Fruit fly (Drosophila melanogaster) whole organism, embryonic: ENCODE measurements around the gene Agpat1.

Experiments used
- Adf1 ChIP-seq: fragments of 200-800 bp; sonication (Bioruptor generic); IDR thresholded peaks from 2 replicates; pipeline ENCODE4 v1.3.6; 2022; ENCODE audit warnings: missing biosample characterization, missing genetic modification characterization
- Antp ChIP-seq: fragments of 200-800 bp; sonication (Bioruptor generic); optimal IDR thresholded peaks from 3 replicates; lab custom pipeline; 2016; ENCODE audit warnings: missing biosample characterization, missing genetic modification characterization
- Bgb ChIP-seq: fragments of 200-800 bp; sonication (Bioruptor generic); IDR thresholded peaks from 2 replicates; pipeline ENCODE4 v1.3.6; 2022; ENCODE audit warnings: missing biosample characterization, missing genetic modification characterization; ENCODE audit not compliant: partially characterized antibody
- CG11504 ChIP-seq: fragments of 200-800 bp; sonication (Bioruptor generic); optimal IDR thresholded peaks from 3 replicates; lab custom pipeline; 2019; ENCODE audit warnings: missing biosample characterization, mild to moderate bottlenecking, missing genetic modification characterization, moderate library complexity
- CG11695 ChIP-seq: fragments of 200-800 bp; sonication (Bioruptor generic); IDR thresholded peaks from 3 replicates; pipeline ENCODE4 v1.3.6; 2022; ENCODE audit warnings: missing biosample characterization, missing genetic modification characterization
- CG12236 ChIP-seq: fragments of 200-800 bp; sonication (Bioruptor generic); optimal IDR thresholded peaks from 2 replicates; lab custom pipeline; 2016; ENCODE audit warnings: missing biosample characterization, missing genetic modification characterization
- CG12769 ChIP-seq: fragments of 200-800 bp; sonication (Bioruptor generic); optimal IDR thresholded peaks from 2 replicates; lab custom pipeline; 2019; ENCODE audit warnings: missing biosample characterization, mild to moderate bottlenecking, missing genetic modification characterization, moderate library complexity
- CG15011 ChIP-seq: fragments of 200-800 bp; sonication (Bioruptor generic); optimal IDR thresholded peaks from 3 replicates; lab custom pipeline; 2018; ENCODE audit warnings: missing biosample characterization, mild to moderate bottlenecking, missing genetic modification characterization
- CG1529 ChIP-seq: fragments of 200-800 bp; sonication (Bioruptor generic); optimal IDR thresholded peaks from 3 replicates; lab custom pipeline; 2018; ENCODE audit warnings: missing biosample characterization, missing genetic modification characterization
- CG1647 ChIP-seq: fragments of 200-800 bp; sonication (Bioruptor generic); optimal IDR thresholded peaks from 3 replicates; lab custom pipeline; 2016; ENCODE audit warnings: missing biosample characterization, missing genetic modification characterization
- CG17359 ChIP-seq: fragments of 200-800 bp; sonication (Bioruptor generic); optimal IDR thresholded peaks from 3 replicates; lab custom pipeline; 2018; ENCODE audit warnings: missing biosample characterization, mild to moderate bottlenecking, missing genetic modification characterization, moderate library complexity
- CG17912 ChIP-seq: fragments of 200-800 bp; sonication (Bioruptor generic); optimal IDR thresholded peaks from 2 replicates; lab custom pipeline; 2018; ENCODE audit warnings: missing biosample characterization, mild to moderate bottlenecking, missing genetic modification characterization
- CG34376 ChIP-seq: fragments of 200-800 bp; sonication (Bioruptor generic); optimal IDR thresholded peaks from 2 replicates; lab custom pipeline; 2018; ENCODE audit warnings: missing biosample characterization, mild to moderate bottlenecking, missing genetic modification characterization
- CG34422 ChIP-seq: fragments of 200-800 bp; sonication (Bioruptor generic); IDR thresholded peaks from 3 replicates; pipeline ENCODE4 v1.3.6; 2022; ENCODE audit warnings: missing biosample characterization, missing genetic modification characterization
- CG4360 ChIP-seq: fragments of 200-800 bp; sonication (Bioruptor generic); IDR thresholded peaks from 2 replicates; pipeline ENCODE4 v1.3.6; 2022; ENCODE audit warnings: missing biosample characterization, missing genetic modification characterization
- CG5180 ChIP-seq: fragments of 200-800 bp; sonication (Bioruptor generic); optimal IDR thresholded peaks from 3 replicates; lab custom pipeline; 2017; ENCODE audit warnings: missing biosample characterization, missing genetic modification characterization, mild to moderate bottlenecking, moderate library complexity, missing genetic modification reagents
- CG6175 ChIP-seq: fragments of 200-800 bp; sonication (Bioruptor generic); IDR thresholded peaks from 3 replicates; pipeline ENCODE4 v1.3.6; 2022; ENCODE audit warnings: missing biosample characterization, missing genetic modification characterization
- CG7357 ChIP-seq: fragments of 200-800 bp; sonication (Bioruptor generic); IDR thresholded peaks from 3 replicates; pipeline ENCODE4 v1.3.6; 2022; ENCODE audit warnings: missing biosample characterization, missing genetic modification characterization
- CG8944 ChIP-seq: fragments of 200-800 bp; sonication (Bioruptor generic); optimal IDR thresholded peaks from 3 replicates; lab custom pipeline; 2016; ENCODE audit warnings: missing biosample characterization, missing genetic modification characterization
- CG9932 ChIP-seq: fragments of 200-800 bp; sonication (Bioruptor generic); IDR thresholded peaks from 2 replicates; pipeline ENCODE4 v1.3.6; 2022; ENCODE audit warnings: missing biosample characterization, missing genetic modification characterization
- Dfd ChIP-seq, 2 experiments: fragments of >200 bp; optimal IDR thresholded peaks; 2 replicates each; lab custom pipeline; 2017; ENCODE audit warnings: missing biosample characterization in 2 of 2, missing genetic modification characterization in 2 of 2
- Ets97D ChIP-seq: fragments of 200-800 bp; sonication (Bioruptor generic); optimal IDR thresholded peaks from 3 replicates; lab custom pipeline; 2016; ENCODE audit warnings: missing biosample characterization, missing genetic modification characterization
- Fer1 ChIP-seq: fragments of 200-800 bp; sonication (Bioruptor generic); optimal IDR thresholded peaks from 2 replicates; lab custom pipeline; 2017; ENCODE audit warnings: missing biosample characterization, mild to moderate bottlenecking, missing genetic modification characterization
- GATAe ChIP-seq: fragments of 200-800 bp; sonication (Bioruptor generic); conservative IDR thresholded peaks from 2 replicates; pipeline ENCODE4 v1.3.6; 2022; ENCODE audit warnings: missing biosample characterization, missing genetic modification characterization
- Hr39 ChIP-seq: fragments of >200 bp; optimal IDR thresholded peaks from 2 replicates; lab custom pipeline; 2017
- Tbp ChIP-seq: fragments of >200 bp; optimal IDR thresholded peaks from 2 replicates; lab custom pipeline; 2018; ENCODE audit warnings: missing biosample characterization, missing genetic modification characterization
- abd-A ChIP-seq: fragments of 200-800 bp; sonication (Bioruptor generic); optimal IDR thresholded peaks from 3 replicates; lab custom pipeline; 2019; ENCODE audit warnings: missing biosample characterization, mild to moderate bottlenecking, missing genetic modification characterization, moderate library complexity
- al ChIP-seq: fragments of 200-800 bp; sonication (Bioruptor generic); IDR thresholded peaks from 2 replicates; pipeline ENCODE4 v1.3.6; 2022; ENCODE audit warnings: missing biosample characterization, missing genetic modification characterization
- ara ChIP-seq: fragments of 200-800 bp; sonication (Bioruptor generic); IDR thresholded peaks from 2 replicates; pipeline ENCODE4 v1.3.6; 2022; ENCODE audit warnings: missing biosample characterization, missing genetic modification characterization
- ash1 ChIP-seq: fragments of 200-800 bp; sonication (Bioruptor generic); optimal IDR thresholded peaks from 2 replicates; lab custom pipeline; 2018; ENCODE audit warnings: missing biosample characterization, mild to moderate bottlenecking, missing genetic modification characterization
- btn ChIP-seq: fragments of 200-800 bp; sonication (Bioruptor generic); optimal IDR thresholded peaks from 2 replicates; lab custom pipeline; 2016; ENCODE audit warnings: missing biosample characterization, missing genetic modification characterization
- cg ChIP-seq: fragments of 200-800 bp; sonication (Bioruptor generic); optimal IDR thresholded peaks from 3 replicates; lab custom pipeline; 2019; ENCODE audit warnings: missing biosample characterization, mild to moderate bottlenecking, missing genetic modification characterization, moderate library complexity
- chinmo ChIP-seq: fragments of 200-800 bp; sonication (Bioruptor generic); IDR thresholded peaks from 4 replicates; pipeline ENCODE4 v1.3.6; 2022; ENCODE audit warnings: missing biosample characterization, missing genetic modification characterization; ENCODE audit not compliant: partially characterized antibody
- chm ChIP-seq: fragments of 200-800 bp; sonication (Bioruptor generic); IDR thresholded peaks from 2 replicates; pipeline ENCODE4 v1.3.6; 2022; ENCODE audit warnings: missing biosample characterization, missing genetic modification characterization
- dysf ChIP-seq: fragments of 200-800 bp; sonication (Bioruptor generic); IDR thresholded peaks from 3 replicates; pipeline ENCODE4 v1.3.6; 2022; ENCODE audit warnings: missing biosample characterization, missing genetic modification characterization
- exex ChIP-seq: fragments of 200-800 bp; sonication (Bioruptor generic); optimal IDR thresholded peaks from 4 replicates; lab custom pipeline; 2018; ENCODE audit warnings: missing biosample characterization, mild to moderate bottlenecking, missing genetic modification characterization, moderate library complexity
- grau ChIP-seq: fragments of 200-800 bp; optimal IDR thresholded peaks from 3 replicates; lab custom pipeline; 2019; ENCODE audit warnings: missing biosample characterization, mild to moderate bottlenecking, missing genetic modification characterization, moderate library complexity
- hbn ChIP-seq: fragments of 200-800 bp; sonication (Bioruptor generic); IDR thresholded peaks from 2 replicates; pipeline ENCODE4 v1.3.6; 2022; ENCODE audit warnings: missing biosample characterization, missing genetic modification characterization; ENCODE audit not compliant: partially characterized antibody
- lab ChIP-seq: fragments of 200-800 bp; sonication (Bioruptor generic); optimal IDR thresholded peaks from 3 replicates; lab custom pipeline; 2017; ENCODE audit warnings: missing biosample characterization, missing genetic modification characterization, mild to moderate bottlenecking, moderate library complexity, missing genetic modification reagents
- lbe ChIP-seq: fragments of 200-800 bp; sonication (Bioruptor generic); optimal IDR thresholded peaks from 2 replicates; lab custom pipeline; 2016; ENCODE audit warnings: missing biosample characterization, mild to moderate bottlenecking, missing genetic modification characterization
- odd ChIP-seq: fragments of 200-800 bp; sonication (Bioruptor generic); optimal IDR thresholded peaks from 2 replicates; lab custom pipeline; 2017; ENCODE audit warnings: missing biosample characterization, mild to moderate bottlenecking, missing genetic modification characterization
- pho ChIP-seq: fragments of 200-800 bp; sonication (Bioruptor generic); optimal IDR thresholded peaks from 2 replicates; lab custom pipeline; 2016; ENCODE audit warnings: missing biosample characterization, missing genetic modification characterization
- scrt ChIP-seq: fragments of 200-800 bp; sonication (Bioruptor generic); optimal IDR thresholded peaks from 2 replicates; lab custom pipeline; 2018; ENCODE audit warnings: missing biosample characterization, mild to moderate bottlenecking, missing genetic modification characterization, moderate library complexity
- sd ChIP-seq: fragments of 200-800 bp; sonication (Bioruptor generic); optimal IDR thresholded peaks from 3 replicates; lab custom pipeline; 2018; ENCODE audit warnings: missing biosample characterization, mild to moderate bottlenecking, missing genetic modification characterization, moderate library complexity
- sna ChIP-seq: fragments of 200-800 bp; sonication (Bioruptor generic); IDR thresholded peaks from 2 replicates; pipeline ENCODE4 v1.3.6; 2022; ENCODE audit warnings: missing biosample characterization, missing genetic modification characterization; ENCODE audit not compliant: partially characterized antibody
- so ChIP-seq: fragments of 200-800 bp; sonication (Bioruptor generic); IDR thresholded peaks from 3 replicates; pipeline ENCODE4 v1.3.6; 2022; ENCODE audit warnings: missing biosample characterization, missing genetic modification characterization
- sob ChIP-seq: fragments of 200-800 bp; sonication (Bioruptor generic); IDR thresholded peaks from 2 replicates; pipeline ENCODE4 v1.3.6; 2022; ENCODE audit warnings: missing biosample characterization, missing genetic modification characterization
- twi ChIP-seq: fragments of 200-800 bp; optimal IDR thresholded peaks from 2 replicates; lab custom pipeline; 2019; ENCODE audit warnings: missing biosample characterization, mild to moderate bottlenecking, missing genetic modification characterization, moderate library complexity
- unpg ChIP-seq: fragments of 200-800 bp; sonication (Bioruptor generic); optimal IDR thresholded peaks from 3 replicates; lab custom pipeline; 2018; ENCODE audit warnings: missing biosample characterization, mild to moderate bottlenecking, missing genetic modification characterization, moderate library complexity
- wek ChIP-seq: fragments of 200-800 bp; sonication (Bioruptor generic); optimal IDR thresholded peaks from 3 replicates; lab custom pipeline; 2018; ENCODE audit warnings: missing biosample characterization, mild to moderate bottlenecking, missing genetic modification characterization, moderate library complexity

Agpat1 gene

dm6 chrX:12731077-12731476, 34.0 kb upstream of the Agpat1 start:
- TF ChIP-seq Dfd (GFP tag; optimal IDR thresholded peaks at IDR 0.05; lab: Kevin White, UChicago) (peak in 1 of 2 experiments; percentile 84), CG17912 (GFP tag; lab: Kevin White, UChicago) (no peak), CG1647 (GFP tag; lab: Kevin White, UChicago) (no peak), CG4360 (peak; percentile 94), CG5180 (GFP tag; lab: Kevin White, UChicago) (peak; percentile 70), CG11504 (tag; lab: Kevin White, UChicago) (peak; percentile 66)

dm6 chrX:12732486-12732885, 32.6 kb upstream of the Agpat1 start:
- TF ChIP-seq GATAe (GFP tag; lab: Robert Waterston, UW) (peak; percentile 53), lbe (GFP tag; lab: Kevin White, UChicago) (peak; percentile 6), Antp (GFP tag; lab: Kevin White, UChicago) (no peak), pho (GFP tag; lab: Kevin White, UChicago) (no peak), odd (GFP tag; lab: Kevin White, UChicago) (no peak), CG8944 (GFP tag; lab: Kevin White, UChicago) (no peak), chinmo (GFP tag; lab: Robert Waterston, UW) (0 out of 4 replicates have a peak, but pooled peaks have one; percentile 30), ara (GFP tag; lab: Robert Waterston, UW) (no peak), Ets97D (GFP tag; lab: Kevin White, UChicago) (no peak), al (no peak), Bgb (no peak), CG11695 (GFP tag; lab: Robert Waterston, UW) (no peak), exex (tag; lab: Kevin White, UChicago) (peak; percentile 55), CG9932 (no peak), CG7357 (GFP tag; lab: Robert Waterston, UW) (no peak), grau (tag; lab: Kevin White, UChicago) (no peak), CG1529 (GFP tag; lab: Kevin White, UChicago) (no peak), CG17359 (tag; lab: Kevin White, UChicago) (peak; percentile 22), Hr39 (lab: Kevin White, UChicago) (no peak), CG12769 (no peak), dysf (GFP tag; lab: Robert Waterston, UW) (no peak), sna (GFP tag; lab: Robert Waterston, UW) (no peak), Tbp (GFP tag; lab: Kevin White, UChicago) (no peak), sd (tag; lab: Kevin White, UChicago) (peak; percentile 26), wek (GFP tag; lab: Kevin White, UChicago) (no peak), CG6175 (GFP tag; lab: Robert Waterston, UW) (no peak)
- TF ChIP-seq, all 482 proteins: peak for 6

- TF ChIP-seq unpg (GFP tag; lab: Kevin White, UChicago) = no peak
- no peak for TF ChIP-seq so (GFP tag; lab: Robert Waterston, UW)
- TF ChIP-seq twi (tag; lab: Kevin White, UChicago) = peak; percentile 51
- TF ChIP-seq CG12236 = no peak
- peak; percentile 1 for TF ChIP-seq Fer1
- TF ChIP-seq sob (GFP tag; lab: Robert Waterston, UW) = no peak
- peak; percentile 86 for TF ChIP-seq cg (GFP tag; lab: Kevin White, UChicago)
- TF ChIP-seq ash1 = peak; percentile 10
- no peak for TF ChIP-seq hbn (GFP tag; lab: Robert Waterston, UW)
- no peak for TF ChIP-seq CG34376 (GFP tag; lab: Kevin White, UChicago)
- peak; percentile 34 for TF ChIP-seq abd-A (tag; lab: Kevin White, UChicago)
- no peak for TF ChIP-seq scrt (GFP tag; lab: Kevin White, UChicago)
- TF ChIP-seq chm = 0 out of 2 replicates have a peak, but pooled peaks have one; percentile 9
- TF ChIP-seq lab (GFP tag; lab: Kevin White, UChicago) = peak; percentile 42
- TF ChIP-seq Adf1 (GFP tag; lab: Robert Waterston, UW) = peak; percentile 86
- no peak for TF ChIP-seq btn
- TF ChIP-seq CG34422 (GFP tag; lab: Robert Waterston, UW) = peak; percentile 13; the same call in 1 of the 3 replicates
- no peak for TF ChIP-seq CG15011 (GFP tag; lab: Kevin White, UChicago)
Observed at dm6 chrX:12733770-12734189, 31.3 kb upstream of the Agpat1 start.
